Worm (Caenorhabditis elegans): ENCODE results near the gene acr-7.
A peak's percentile ranks its signal among the peaks of the same experiment; 100 is the strongest.

The acr-7 gene

DNA sequence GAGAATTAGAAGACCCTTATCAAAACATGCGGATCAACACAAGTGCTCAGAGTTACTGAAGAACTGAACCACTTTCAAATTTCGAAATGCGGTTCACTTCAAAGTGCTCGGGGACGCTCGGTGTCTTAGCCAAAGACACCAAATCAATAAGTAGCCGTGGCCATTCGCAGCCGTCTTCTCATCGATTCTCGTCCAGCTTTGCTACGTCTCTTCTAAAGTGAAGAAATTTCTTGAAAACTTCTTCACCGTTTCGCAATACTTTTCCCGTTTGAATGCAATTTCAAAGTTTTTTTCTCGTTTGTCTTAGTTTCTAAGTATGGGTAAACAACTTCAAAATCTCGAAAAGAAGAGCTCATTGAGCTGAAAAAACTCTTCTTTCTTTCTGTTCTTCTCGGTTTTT is 35.3 kb upstream of the acr-7 start:
- TF ChIP-seq alr-1 (tag; optimal IDR thresholded peaks at IDR 0.05; ENCODE audit: borderline replicate concordance) (no peak), fkh-8 (tag; optimal IDR thresholded peaks at IDR 0.05) (peak; percentile 8), nhr-71 (tag; optimal IDR thresholded peaks at IDR 0.05) (peak; percentile 6), ztf-11 (tag; optimal IDR thresholded peaks at IDR 0.05) (no peak), lin-15B (tag; optimal IDR thresholded peaks at IDR 0.05) (no peak), lsy-2 (tag; optimal IDR thresholded peaks at IDR 0.05) (peak; percentile 6 to 37), unc-130 (tag; optimal IDR thresholded peaks at IDR 0.05) (no peak), ceh-88 (GFP tag; IDR thresholded peaks at IDR 0.05) (no peak), lin-13 (GFP tag; optimal IDR thresholded peaks at IDR 0.05) (no peak), lin-14 (GFP tag; optimal IDR thresholded peaks at IDR 0.05) (peak; percentile 78), fkh-10 (GFP tag; optimal IDR thresholded peaks at IDR 0.05) (peak; percentile 29), ztf-4 (tag; optimal IDR thresholded peaks at IDR 0.05) (no peak), nhr-90 (tag; optimal IDR thresholded peaks at IDR 0.05; ENCODE audit: poor library complexity) (no peak), efl-1 (optimal IDR thresholded peaks at IDR 0.05) (peak; percentile 2 to 3), efl-1 (GFP tag; optimal IDR thresholded peaks at IDR 0.05 in 1 of 2) (no peak), ceh-82 (tag; optimal IDR thresholded peaks at IDR 0.05) (peak; percentile 12 to 68 (median 22)), mab-9 (GFP tag; IDR thresholded peaks at IDR 0.05) (no peak), sox-4 (tag; optimal IDR thresholded peaks at IDR 0.05) (no peak), ets-5 (GFP tag; IDR thresholded peaks at IDR 0.05) (no peak), F16B12.6 (tag; optimal IDR thresholded peaks at IDR 0.05) (peak; percentile 14), ces-1 (GFP tag; optimal IDR thresholded peaks at IDR 0.05) (no peak), lin-35 (GFP tag; optimal IDR thresholded peaks at IDR 0.05) (peak in 1 of 2 experiments; percentile 16), nhr-47 (tag; optimal IDR thresholded peaks at IDR 0.05) (no peak), nhr-85 (tag) (no peak)

ce11 chrII:7880373-7880862 is 30.8 kb upstream of the acr-7 start, which contains the start of gene perm-1:
perm-1 (plus strand) TSS chrII:7880812.
- no peak for TF ChIP-seq hlh-4 (tag; optimal IDR thresholded peaks at IDR 0.05)
- TF ChIP-seq lsy-2 (tag; optimal IDR thresholded peaks at IDR 0.05) = peak in 1 of 2 experiments; percentile 46

- no peak for TF ChIP-seq unc-98 (GFP tag; IDR thresholded peaks at IDR 0.05)
- no peak for TF ChIP-seq jun-1 (tag; optimal IDR thresholded peaks at IDR 0.05)
- no peak for TF ChIP-seq mdl-1 (tag; optimal IDR thresholded peaks at IDR 0.05)
- TF ChIP-seq lin-35 (GFP tag; optimal IDR thresholded peaks at IDR 0.05) = peak in 1 of 2 experiments; percentile 5
- TF ChIP-seq snu-23 (GFP tag; optimal IDR thresholded peaks at IDR 0.05) = peak; percentile 6
- TF ChIP-seq lsy-2 (tag; optimal IDR thresholded peaks at IDR 0.05) = peak in 1 of 2 experiments; percentile 21
- TF ChIP-seq snpc-4 (tag; optimal IDR thresholded peaks at IDR 0.05) = no peak
- TF ChIP-seq aly-2 (tag; optimal IDR thresholded peaks at IDR 0.05) = no peak
- TF ChIP-seq fkh-4 (tag; optimal IDR thresholded peaks at IDR 0.05; ENCODE audit: borderline replicate concordance) = no peak
- no peak for TF ChIP-seq irx-1 (tag; optimal IDR thresholded peaks at IDR 0.05)
- TF ChIP-seq lin-39 (tag; optimal IDR thresholded peaks at IDR 0.05) = no peak
- TF ChIP-seq xbp-1 (tag; optimal IDR thresholded peaks at IDR 0.05) = no peak
- no peak for TF ChIP-seq ces-1 (GFP tag; optimal IDR thresholded peaks at IDR 0.05)
- TF ChIP-seq lir-3 (tag; optimal IDR thresholded peaks at IDR 0.05; ENCODE audit: poor library complexity) = no peak
- no peak for TF ChIP-seq lin-13 (GFP tag; optimal IDR thresholded peaks at IDR 0.05)
- TF ChIP-seq aha-1 (tag; optimal IDR thresholded peaks at IDR 0.05) = no peak
- no peak for TF ChIP-seq nhr-28 (tag; optimal IDR thresholded peaks at IDR 0.05)
- peak in 1 of 3 experiments; percentile 23 for TF ChIP-seq dpl-1 (GFP tag; optimal IDR thresholded peaks at IDR 0.05)
- TF ChIP-seq nhr-77 (tag; optimal IDR thresholded peaks at IDR 0.05) = no peak
- no peak for TF ChIP-seq elt-3 (tag; optimal IDR thresholded peaks at IDR 0.05)
- TF ChIP-seq ztf-11 (tag; optimal IDR thresholded peaks at IDR 0.05) = no peak
- no peak for TF ChIP-seq ceh-63 (GFP tag; optimal IDR thresholded peaks at IDR 0.05)
- no peak for TF ChIP-seq alr-1 (tag; optimal IDR thresholded peaks at IDR 0.05; ENCODE audit: borderline replicate concordance)
- no peak; the same call in 1 of the 2 replicates for TF ChIP-seq mab-9 (GFP tag; IDR thresholded peaks at IDR 0.05)
- TF ChIP-seq blmp-1 (tag; optimal IDR thresholded peaks at IDR 0.05) = no peak
- no peak for TF ChIP-seq pax-3 (tag; optimal IDR thresholded peaks at IDR 0.05)
- TF ChIP-seq hlh-17 (GFP tag; optimal IDR thresholded peaks at IDR 0.05; ENCODE audit: borderline replicate concordance) = no peak
- no peak for TF ChIP-seq ama-1 (optimal IDR thresholded peaks at IDR 0.05)
- TF ChIP-seq fos-1 (tag; optimal IDR thresholded peaks at IDR 0.05) = no peak
- TF ChIP-seq ceh-88 (GFP tag; IDR thresholded peaks at IDR 0.05) = no peak
- TF ChIP-seq skn-1 (tag; optimal IDR thresholded peaks at IDR 0.05) = no peak
- TF ChIP-seq lin-14 (GFP tag; optimal IDR thresholded peaks at IDR 0.05) = no peak
Measured at ce11 chrII:7879266-7879718, 29.7 kb upstream of the acr-7 start, which contains the start of the genes vha-4 and T01H3.5. vha-4 (minus strand) TSS chrII:7879316. T01H3.5 (plus strand) TSS chrII:7879616.

Data from whole organism, L1 larva.